Worm (Caenorhabditis elegans): ENCODE measurements around the gene C56G3.2.

DNA sequence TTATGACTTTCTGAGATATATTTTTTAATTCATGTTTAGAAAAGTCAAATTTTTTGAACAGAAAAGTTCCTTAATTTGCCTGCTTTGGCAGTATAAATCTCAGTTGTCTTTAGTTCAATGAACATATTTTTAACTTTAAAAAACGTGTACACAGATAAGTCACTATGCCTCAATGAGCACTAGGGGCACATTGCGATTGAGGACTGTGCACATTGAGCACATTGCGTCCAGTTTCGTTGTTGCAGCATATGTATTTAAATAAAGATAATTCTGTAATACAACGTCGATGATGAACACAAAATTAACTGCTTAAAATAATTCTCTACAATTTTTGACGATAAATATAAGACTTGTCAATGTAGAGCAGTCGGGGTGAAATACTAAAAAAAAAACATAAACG lies 42.4 kb downstream of the C56G3.2 start:
- no peak for TF ChIP-seq lin-13 (GFP tag; optimal IDR thresholded peaks at IDR 0.05)
- TF ChIP-seq ceh-28 (tag; optimal IDR thresholded peaks at IDR 0.05): no peak
- no peak for TF ChIP-seq ceh-32 (tag; optimal IDR thresholded peaks at IDR 0.05; ENCODE audit: poor library complexity)
